Worm (Caenorhabditis elegans): ENCODE results near the gene ZK757.10.

Gene ZK757.10

ce11 chrIII:9861470-9862342 lies 15.3 kb upstream of the ZK757.10 start (continued):
- TF ChIP-seq ceh-62 (tag; optimal IDR thresholded peaks at IDR 0.05) (no peak), vab-7 (GFP tag; IDR thresholded peaks at IDR 0.05) (peak; percentile 88), snpc-1.2 (GFP tag; IDR thresholded peaks at IDR 0.05) (peak; percentile 60; the same call in 1 of the 2 replicates), lin-15B (tag; optimal IDR thresholded peaks at IDR 0.05) (no peak), mep-1 (tag; optimal IDR thresholded peaks at IDR 0.05) (peak; percentile 68), dpl-1 (GFP tag; optimal IDR thresholded peaks at IDR 0.05) (peak; percentile 37), mxl-3 (GFP tag; optimal IDR thresholded peaks at IDR 0.05) (peak; percentile 52), duxl-1 (tag; optimal IDR thresholded peaks at IDR 0.05; ENCODE audit: poor library complexity) (peak; percentile 45), unc-62 (GFP tag; optimal IDR thresholded peaks at IDR 0.05 in 1 of 2) (peak in 1 of 2 experiments; percentile 96), unc-62 (tag; optimal IDR thresholded peaks at IDR 0.05) (no peak), dve-1 (tag; optimal IDR thresholded peaks at IDR 0.05; ENCODE audit: insufficient read depth) (peak; percentile 17), mdl-1 (tag; optimal IDR thresholded peaks at IDR 0.05) (no peak), fos-1 (tag; optimal IDR thresholded peaks at IDR 0.05) (no peak), pha-4 (GFP tag; IDR thresholded peaks at IDR 0.05) (peak; percentile 81; the same call in 1 of the 2 replicates), pha-4 (tag; optimal IDR thresholded peaks at IDR 0.05) (no peak), hlh-30 (tag; optimal IDR thresholded peaks at IDR 0.05; ENCODE audit: insufficient read depth) (peak; percentile 71), lin-1 (GFP tag; IDR thresholded peaks at IDR 0.05) (peak; percentile 67), nhr-25 (tag; optimal IDR thresholded peaks at IDR 0.05; ENCODE audit: borderline replicate concordance, insufficient read depth) (no peak), tra-1 (GFP tag; IDR thresholded peaks at IDR 0.05) (peak; percentile 84), nhr-10 (tag; optimal IDR thresholded peaks at IDR 0.05) (no peak), F49E8.2 (tag; optimal IDR thresholded peaks at IDR 0.05; ENCODE audit: borderline replicate concordance) (peak; percentile 46), Y5F2A.4 (GFP tag; optimal IDR thresholded peaks at IDR 0.05) (peak; percentile 32), nhr-76 (tag; optimal IDR thresholded peaks at IDR 0.05) (no peak), spr-1 (tag; optimal IDR thresholded peaks at IDR 0.05) (no peak), cey-2 (tag; optimal IDR thresholded peaks at IDR 0.05; ENCODE audit: borderline replicate concordance, insufficient read depth) (no peak), ZK546.5 (tag; optimal IDR thresholded peaks at IDR 0.05) (no peak), nhr-237 (tag; optimal IDR thresholded peaks at IDR 0.05) (no peak), lsy-2 (tag; optimal IDR thresholded peaks at IDR 0.05) (peak in 1 of 2 experiments; percentile 49), T20F7.1 (GFP tag; optimal IDR thresholded peaks at IDR 0.05) (peak; percentile 37), hmg-1.1 (GFP tag; IDR thresholded peaks at IDR 0.05) (peak; percentile 85), F37D6.2 (tag; optimal IDR thresholded peaks at IDR 0.05) (peak; percentile 44), dmd-9 (GFP tag; IDR thresholded peaks at IDR 0.05) (peak; percentile 86), saeg-2 (GFP tag; IDR thresholded peaks at IDR 0.05) (peak; percentile 60; the same call in 1 of the 2 replicates), nhr-6 (tag; optimal IDR thresholded peaks at IDR 0.05) (no peak), lim-7 (GFP tag; IDR thresholded peaks at IDR 0.05) (peak; percentile 96), nhr-28 (tag; optimal IDR thresholded peaks at IDR 0.05) (no peak), lin-29 (GFP tag; IDR thresholded peaks at IDR 0.05) (no peak), Y75B8A.6 (GFP tag; IDR thresholded peaks at IDR 0.05) (no peak), nhr-11 (tag; optimal IDR thresholded peaks at IDR 0.05) (peak; percentile 5), unc-39 (tag; optimal IDR thresholded peaks at IDR 0.05) (no peak), zip-2 (tag; optimal IDR thresholded peaks at IDR 0.05) (peak; percentile 5), ceh-28 (tag; optimal IDR thresholded peaks at IDR 0.05) (no peak), nhr-42 (GFP tag; IDR thresholded peaks at IDR 0.05) (peak; percentile 67; the same call in 1 of the 2 replicates), ZK337.2 (GFP tag; IDR thresholded peaks at IDR 0.05) (peak; percentile 85), ceh-82 (tag; optimal IDR thresholded peaks at IDR 0.05) (no peak), nhr-41 (GFP tag; IDR thresholded peaks at IDR 0.05) (peak; percentile 84), madf-5 (GFP tag; IDR thresholded peaks at IDR 0.05) (peak; percentile 55 to 71; a peak in 1 of 4 replicates), rbr-2 (tag; optimal IDR thresholded peaks at IDR 0.05) (peak; percentile 73), T26A8.4 (GFP tag; IDR thresholded peaks at IDR 0.05) (peak; percentile 83)
